Fruit fly (Drosophila melanogaster) whole organism: ENCODE data around the gene CG12398.

ENCODE experiments used
- CG8478 ChIP-seq: fragments of >200 bp; optimal IDR thresholded peaks from 2 replicates; lab custom pipeline; 2018; ENCODE audit warnings: inconsistent platforms
- pan ChIP-seq: fragments of >200 bp; optimal IDR thresholded peaks from 2 replicates; lab custom pipeline; 2017
- psq ChIP-seq: fragments of >200 bp; optimal IDR thresholded peaks from 2 replicates; lab custom pipeline; 2017
- usp ChIP-seq: fragments of >200 bp; optimal IDR thresholded peaks from 2 replicates; lab custom pipeline; 2017; ENCODE audit warnings: missing biosample characterization, missing genetic modification characterization, mixed read lengths

dm6 chrX:14918750-14919247 lies 5.2 kb upstream of the CG12398 start, which contains the start of gene Eo:
- TF ChIP-seq pan (lab: Kevin White, UChicago) (no peak), psq (lab: Kevin White, UChicago) (no peak), usp (no peak), CG8478 (lab: Kevin White, UChicago) (no peak)
